Worm (Caenorhabditis elegans) whole organism, mixed stage, embryonic: ENCODE measurements around the gene F21D5.9.
A peak's percentile ranks its signal among the peaks of the same experiment; 100 is the strongest.

Source experiments
- bed-3 ChIP-seq: fragments of 200-800 bp; sonication (Bioruptor generic); optimal IDR thresholded peaks from 3 replicates; lab custom pipeline; 2018; ENCODE audit warnings: mild to moderate bottlenecking, missing genetic modification characterization, moderate library complexity, missing compliant biosample characterization
- blmp-1 ChIP-seq: fragments of 150-350 bp; optimal IDR thresholded peaks from 2 replicates; lab custom pipeline; 2014; ENCODE audit warnings: missing biosample characterization, missing genetic modification characterization
- ceh-39 ChIP-seq: fragments of 150-350 bp; optimal IDR thresholded peaks from 2 replicates; lab custom pipeline; 2014; ENCODE audit warnings: missing biosample characterization, missing genetic modification characterization
- ceh-43 ChIP-seq: fragments of 200-800 bp; sonication (Bioruptor generic); optimal IDR thresholded peaks from 2 replicates; lab custom pipeline; 2018; ENCODE audit warnings: mild to moderate bottlenecking, missing genetic modification characterization, moderate library complexity, missing compliant biosample characterization
- ces-1 ChIP-seq: fragments of 150-350 bp; optimal IDR thresholded peaks from 2 replicates; lab custom pipeline; 2014; ENCODE audit warnings: missing biosample characterization, missing genetic modification reagents, missing genetic modification characterization
- cnd-1 ChIP-seq: fragments of 200-800 bp; sonication (Bioruptor generic); optimal IDR thresholded peaks from 2 replicates; lab custom pipeline; 2018; ENCODE audit warnings: mild to moderate bottlenecking, missing genetic modification characterization, missing compliant biosample characterization
- drap-1 ChIP-seq: fragments of 200-800 bp; sonication (Bioruptor generic); optimal IDR thresholded peaks from 3 replicates; lab custom pipeline; 2018; ENCODE audit warnings: mild to moderate bottlenecking, missing genetic modification characterization, missing compliant biosample characterization
- elt-3 ChIP-seq: fragments of 150-350 bp; optimal IDR thresholded peaks from 2 replicates; lab custom pipeline; 2014; ENCODE audit warnings: missing biosample characterization, missing genetic modification characterization
- flh-1 ChIP-seq: fragments of 200-800 bp; sonication (Bioruptor generic); optimal IDR thresholded peaks from 2 replicates; lab custom pipeline; 2018; ENCODE audit warnings: mild to moderate bottlenecking, missing genetic modification characterization, moderate library complexity, missing compliant biosample characterization
- ham-2 ChIP-seq: fragments of 200-800 bp; sonication (Bioruptor generic); optimal IDR thresholded peaks from 2 replicates; lab custom pipeline; 2018; ENCODE audit warnings: mild to moderate bottlenecking, missing genetic modification characterization, missing compliant biosample characterization
- hlh-1 ChIP-seq: fragments of 150-350 bp; optimal IDR thresholded peaks from 2 replicates; lab custom pipeline; 2014; ENCODE audit warnings: missing biosample characterization, missing genetic modification reagents, missing genetic modification characterization
- lin-13 ChIP-seq: fragments of 150-350 bp; optimal IDR thresholded peaks from 2 replicates; lab custom pipeline; 2014; ENCODE audit warnings: missing biosample characterization, missing genetic modification characterization
- lin-32 ChIP-seq: fragments of 200-800 bp; sonication (Bioruptor generic); optimal IDR thresholded peaks from 2 replicates; lab custom pipeline; 2018; ENCODE audit warnings: mild to moderate bottlenecking, missing genetic modification characterization, missing compliant biosample characterization
- lsy-2 ChIP-seq: fragments of 150-350 bp; optimal IDR thresholded peaks from 2 replicates; lab custom pipeline; 2014; ENCODE audit warnings: missing biosample characterization, missing genetic modification characterization
- mep-1 ChIP-seq: fragments of 150-350 bp; optimal IDR thresholded peaks from 2 replicates; lab custom pipeline; 2017; ENCODE audit warnings: missing biosample characterization, missing genetic modification reagents, missing genetic modification characterization, inconsistent platforms
- mls-2 ChIP-seq: sonication (generic microtip); optimal IDR thresholded peaks from 2 replicates; lab custom pipeline; 2016; ENCODE audit warnings: mild to moderate bottlenecking, missing genetic modification characterization, moderate library complexity, missing compliant biosample characterization
- nhr-12 ChIP-seq: fragments of 150-350 bp; optimal IDR thresholded peaks from 2 replicates; lab custom pipeline; 2014; ENCODE audit warnings: missing biosample characterization, missing genetic modification characterization
- nhr-2 ChIP-seq: fragments of 150-350 bp; optimal IDR thresholded peaks from 2 replicates; lab custom pipeline; 2014; ENCODE audit warnings: missing biosample characterization, missing genetic modification characterization
- nhr-28 ChIP-seq: fragments of 150-350 bp; optimal IDR thresholded peaks from 2 replicates; lab custom pipeline; 2014; ENCODE audit warnings: missing biosample characterization, missing genetic modification characterization
- nhr-76 ChIP-seq: sonication (generic microtip); optimal IDR thresholded peaks from 2 replicates; lab custom pipeline; 2017; ENCODE audit warnings: missing biosample characterization, missing genetic modification characterization
- pha-4 ChIP-seq: fragments of 150-350 bp; optimal IDR thresholded peaks from 2 replicates; lab custom pipeline; 2018; ENCODE audit warnings: missing biosample characterization, missing genetic modification reagents, missing genetic modification characterization
- sem-2 ChIP-seq: fragments of 200-800 bp; sonication (Bioruptor generic); optimal IDR thresholded peaks from 2 replicates; lab custom pipeline; 2018; ENCODE audit warnings: mild to moderate bottlenecking, missing genetic modification characterization, missing compliant biosample characterization
- snpc-4 ChIP-seq: fragments of 150-350 bp; optimal IDR thresholded peaks from 2 replicates; lab custom pipeline; 2014; ENCODE audit warnings: missing biosample characterization, missing genetic modification characterization
- tbx-8 ChIP-seq: fragments of 200-800 bp; sonication (Bioruptor generic); optimal IDR thresholded peaks from 2 replicates; lab custom pipeline; 2018; ENCODE audit warnings: mild to moderate bottlenecking, missing genetic modification characterization, moderate library complexity, missing compliant biosample characterization
- unc-120 ChIP-seq: sonication (generic microtip); optimal IDR thresholded peaks from 2 replicates; lab custom pipeline; 2017; ENCODE audit warnings: missing genetic modification characterization, missing compliant biosample characterization; ENCODE audit not compliant: poor library complexity, severe bottlenecking
- unc-39 ChIP-seq: fragments of 150-350 bp; optimal IDR thresholded peaks from 2 replicates; lab custom pipeline; 2014; ENCODE audit warnings: missing biosample characterization, missing genetic modification characterization
- unc-62 ChIP-seq: fragments of 150-350 bp; optimal IDR thresholded peaks from 2 replicates; lab custom pipeline; 2014; ENCODE audit warnings: missing biosample characterization, missing genetic modification reagents, missing genetic modification characterization
- zip-8 ChIP-seq: fragments of 150-350 bp; optimal IDR thresholded peaks from 2 replicates; lab custom pipeline; 2014; ENCODE audit warnings: missing biosample characterization, missing genetic modification characterization
- ztf-11 ChIP-seq: fragments of 150-350 bp; optimal IDR thresholded peaks from 2 replicates; lab custom pipeline; 2014; ENCODE audit warnings: missing biosample characterization, missing genetic modification characterization

F21D5.9 gene

DNA sequence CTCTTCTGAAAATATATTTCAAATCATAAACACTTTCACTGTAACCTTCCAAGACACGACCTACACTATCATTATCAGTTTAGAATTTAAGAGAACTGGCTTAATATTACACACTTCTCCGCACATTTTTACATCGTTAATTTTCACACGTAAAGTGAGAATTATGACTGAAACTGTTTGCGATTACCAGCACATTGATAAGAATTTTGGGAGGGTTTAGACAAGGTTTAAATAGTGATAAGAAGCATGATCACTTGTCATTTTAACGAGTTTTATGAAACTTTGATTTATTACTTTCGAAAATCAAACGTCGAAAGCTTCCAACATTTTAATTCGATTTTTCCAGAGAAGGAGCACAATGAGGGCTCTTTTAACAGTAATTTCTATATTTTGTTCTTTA lies 6.6 kb downstream of the F21D5.9 start, which contains the start of gene F21D5.3:
Gene F21D5.3, plus strand, starts transcription at position 347 of the 400 bp plus-strand sequence.
- TF ChIP-seq lin-13, result no peak
- TF ChIP-seq snpc-4, result no peak
- TF ChIP-seq nhr-28 (tag; lab: Kevin White, UChicago), result no peak
- TF ChIP-seq, all 35 proteins: peak for 0

DNA sequence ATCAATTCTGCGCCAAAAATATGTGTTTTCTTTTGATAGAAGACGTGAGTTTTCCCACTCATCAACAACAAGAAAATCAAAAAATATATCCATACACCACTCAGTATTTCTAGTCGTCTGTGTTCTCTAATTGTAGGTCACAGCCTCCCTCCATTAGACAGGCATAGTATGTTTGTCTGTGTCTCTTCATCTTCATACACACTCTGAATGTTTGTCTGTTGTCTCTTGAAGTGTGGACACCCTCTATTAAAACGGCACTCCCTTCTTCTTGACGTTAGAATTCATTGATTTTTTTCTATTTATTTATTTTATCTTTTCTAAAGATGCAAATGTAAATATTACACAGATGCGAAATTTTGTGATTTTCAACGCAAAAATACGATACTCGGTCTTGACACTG lies 13.5 kb downstream of the F21D5.9 start:
- TF ChIP-seq mep-1, result no peak
- no peak for TF ChIP-seq bed-3 (GFP tag; lab: Kevin White, UChicago)
- peak; percentile 11 for TF ChIP-seq hlh-1
- TF ChIP-seq ceh-39 (tag; lab: Kevin White, UChicago), result no peak
- peak; percentile 10 for TF ChIP-seq unc-120 (tag; lab: Kevin White, UChicago)
- TF ChIP-seq pha-4 (tag; lab: Kevin White, UChicago), result peak; percentile 35
- TF ChIP-seq unc-62 (GFP tag; lab: Kevin White, UChicago), result no peak
- no peak for TF ChIP-seq unc-39 (tag; lab: Kevin White, UChicago)

DNA sequence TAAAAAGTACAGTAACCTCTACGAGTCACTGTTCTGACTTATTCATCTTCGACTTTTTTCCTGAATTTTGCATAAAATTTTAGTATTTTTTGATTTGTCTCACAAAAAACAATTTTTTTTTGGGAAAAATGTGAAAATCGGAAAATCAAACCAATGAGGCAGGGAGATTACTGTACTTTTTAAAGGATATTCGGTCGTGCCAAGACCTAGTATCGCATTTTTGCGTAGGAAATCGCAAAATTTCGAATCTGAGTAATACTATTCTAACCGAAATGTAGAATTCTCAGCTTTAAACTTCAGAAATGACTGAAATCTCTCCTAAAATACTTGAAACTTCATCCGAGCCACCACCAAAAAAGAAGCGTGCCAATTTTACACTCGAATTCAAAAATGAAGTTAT lies 14.0 kb downstream of the F21D5.9 start, which contains the start of gene F21D5.4:
Gene F21D5.4, plus strand, starts transcription at position 301 of the 400 bp plus-strand sequence.
- TF ChIP-seq unc-62 (GFP tag; lab: Kevin White, UChicago), result no peak
- TF ChIP-seq hlh-1, result no peak
- TF ChIP-seq mls-2 (tag; lab: Kevin White, UChicago), result no peak
- no peak for TF ChIP-seq lin-13
- no peak for TF ChIP-seq ces-1 (GFP tag; lab: Kevin White, UChicago)
- TF ChIP-seq nhr-28 (tag; lab: Kevin White, UChicago), result no peak
- no peak for TF ChIP-seq bed-3 (GFP tag; lab: Kevin White, UChicago)
- TF ChIP-seq flh-1 (GFP tag; lab: Kevin White, UChicago), result no peak
- TF ChIP-seq, all 35 proteins: peak for 0

DNA sequence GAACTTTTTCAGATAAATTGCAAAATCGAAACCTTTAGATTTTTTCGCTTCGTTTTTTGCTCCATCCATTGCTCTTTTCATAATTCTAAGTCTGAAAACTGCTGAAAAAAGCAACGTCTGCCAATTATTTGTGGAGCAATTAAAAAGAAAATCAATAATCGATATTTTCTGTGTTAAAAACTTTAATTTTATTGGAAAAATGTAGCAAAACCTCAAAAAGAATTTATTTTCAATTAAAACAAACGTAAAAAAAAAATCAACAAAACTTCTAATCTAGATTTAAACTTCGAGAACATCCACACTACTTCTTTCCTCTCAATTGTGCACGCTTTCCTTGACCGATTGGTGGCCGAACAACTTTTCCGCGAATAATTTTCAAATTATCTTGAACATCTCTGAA lies 15.5 kb downstream of the F21D5.9 start, which contains the start of gene F21D5.5:
Gene F21D5.5, minus strand, starts transcription at position 101 of the 400 bp plus-strand sequence.
- TF ChIP-seq ham-2 (GFP tag; lab: Kevin White, UChicago) (no peak), zip-8 (tag; lab: Kevin White, UChicago) (no peak), ceh-39 (tag; lab: Kevin White, UChicago) (no peak), ceh-43 (GFP tag; lab: Kevin White, UChicago) (no peak), bed-3 (GFP tag; lab: Kevin White, UChicago) (no peak), ztf-11 (tag; lab: Kevin White, UChicago) (no peak), mep-1 (no peak), nhr-2 (tag; lab: Kevin White, UChicago) (no peak), sem-2 (GFP tag; lab: Kevin White, UChicago) (no peak), nhr-28 (tag; lab: Kevin White, UChicago) (no peak), drap-1 (GFP tag; lab: Kevin White, UChicago) (no peak), flh-1 (GFP tag; lab: Kevin White, UChicago) (no peak)

DNA sequence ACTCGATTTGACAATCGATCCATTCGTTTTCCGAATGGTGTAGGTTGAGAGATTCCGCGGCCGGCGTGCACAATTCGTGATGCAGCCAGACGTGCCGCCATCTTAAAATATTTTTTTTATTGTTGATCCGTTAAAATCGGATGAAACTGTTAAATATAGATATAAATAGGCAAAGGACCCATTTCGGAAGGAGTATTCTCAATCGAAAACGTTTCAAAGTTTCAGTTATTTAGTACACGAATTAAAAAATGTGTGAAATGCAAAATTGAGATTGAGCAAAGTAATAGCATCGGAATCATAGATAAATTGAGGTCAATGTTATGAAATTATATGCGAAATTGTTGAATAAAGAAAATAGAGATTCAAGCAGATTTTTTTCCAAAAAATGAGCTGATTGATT lies 16.1 kb downstream of the F21D5.9 start, which contains the start of gene mrps-33:
Gene mrps-33, minus strand, starts transcription at position 101 of the 400 bp plus-strand sequence.
- TF ChIP-seq blmp-1 (no peak), lin-13 (no peak), tbx-8 (no peak), ceh-43 (GFP tag; lab: Kevin White, UChicago) (no peak), ces-1 (GFP tag; lab: Kevin White, UChicago) (no peak), ztf-11 (tag; lab: Kevin White, UChicago) (no peak), ceh-39 (tag; lab: Kevin White, UChicago) (no peak), unc-120 (tag; lab: Kevin White, UChicago) (no peak), lsy-2 (tag; lab: Kevin White, UChicago) (no peak), cnd-1 (tag; lab: Kevin White, UChicago) (no peak), lin-32 (GFP tag; lab: Kevin White, UChicago) (no peak), nhr-76 (tag; lab: Kevin White, UChicago) (no peak), nhr-2 (tag; lab: Kevin White, UChicago) (no peak), nhr-28 (tag; lab: Kevin White, UChicago) (no peak), hlh-1 (no peak), nhr-12 (tag; lab: Kevin White, UChicago) (no peak), mep-1 (no peak), bed-3 (GFP tag; lab: Kevin White, UChicago) (no peak), snpc-4 (no peak), elt-3 (tag; lab: Kevin White, UChicago) (no peak)
